Worm (Caenorhabditis elegans) whole organism, L3 larva: ENCODE measurements around the gene W06G6.17.

Experiments used
- ZK546.5 ChIP-seq: sonication (generic microtip); optimal IDR thresholded peaks from 2 replicates; lab custom pipeline; 2017; ENCODE audit warnings: missing biosample characterization, missing genetic modification characterization
- aly-2 ChIP-seq: fragments of 150-350 bp; optimal IDR thresholded peaks from 2 replicates; lab custom pipeline; 2014; ENCODE audit warnings: missing biosample characterization, missing genetic modification characterization
- ama-1 ChIP-seq: fragments of 150-350 bp; optimal IDR thresholded peaks from 2 replicates; lab custom pipeline; 2018
- ceh-28 ChIP-seq: fragments of 150-350 bp; optimal IDR thresholded peaks from 2 replicates; lab custom pipeline; 2014; ENCODE audit warnings: missing biosample characterization, missing genetic modification reagents, missing genetic modification characterization
- ceh-82 ChIP-seq: fragments of 150-350 bp; optimal IDR thresholded peaks from 2 replicates; lab custom pipeline; 2014; ENCODE audit warnings: missing biosample characterization, missing genetic modification characterization
- ceh-9 ChIP-seq: sonication (generic microtip); optimal IDR thresholded peaks from 2 replicates; lab custom pipeline; 2018; ENCODE audit warnings: missing biosample characterization, missing genetic modification characterization
- daf-12 ChIP-seq: fragments of 150-350 bp; optimal IDR thresholded peaks from 2 replicates; lab custom pipeline; 2014; ENCODE audit warnings: missing biosample characterization, missing genetic modification reagents, missing genetic modification characterization
- egl-5 ChIP-seq: fragments of 150-350 bp; optimal IDR thresholded peaks from 2 replicates; lab custom pipeline; 2017; ENCODE audit warnings: missing biosample characterization, missing genetic modification reagents, missing genetic modification characterization, inconsistent platforms
- elt-1 ChIP-seq: fragments of 150-350 bp; optimal IDR thresholded peaks from 2 replicates; lab custom pipeline; 2014; ENCODE audit warnings: missing biosample characterization, missing genetic modification characterization
- elt-2 ChIP-seq: sonication (generic microtip); optimal IDR thresholded peaks from 2 replicates; lab custom pipeline; 2016; ENCODE audit warnings: missing genetic modification reagents, mild to moderate bottlenecking, missing genetic modification characterization, missing compliant biosample characterization
- elt-3 ChIP-seq, 3 experiments: fragments of 150-350 bp in 1 of 3; sonication (generic microtip) in 2 of 3; optimal IDR thresholded peaks; 2 replicates in 2 of 3; 4 replicates in 1 of 3; lab custom pipeline; 2014 to 2017; ENCODE audit warnings: missing biosample characterization in 3 of 3, missing genetic modification characterization in 3 of 3
- eor-1 ChIP-seq, 2 experiments: fragments of 150-350 bp; optimal IDR thresholded peaks; 2 replicates each; lab custom pipeline; 2014 to 2018; ENCODE audit warnings: missing biosample characterization in 2 of 2, missing genetic modification characterization in 2 of 2
- fkh-10 ChIP-seq: sonication (generic microtip); optimal IDR thresholded peaks from 2 replicates; lab custom pipeline; 2017; ENCODE audit warnings: missing biosample characterization, missing genetic modification reagents, missing genetic modification characterization
- fkh-2 ChIP-seq: fragments of 150-350 bp; optimal IDR thresholded peaks from 2 replicates; lab custom pipeline; 2014; ENCODE audit warnings: missing biosample characterization, missing genetic modification reagents, missing genetic modification characterization
- fos-1 ChIP-seq: fragments of 150-350 bp; optimal IDR thresholded peaks from 2 replicates; lab custom pipeline; 2014; ENCODE audit warnings: missing biosample characterization, missing genetic modification characterization
- hmg-11 ChIP-seq: sonication (generic microtip); optimal IDR thresholded peaks from 2 replicates; lab custom pipeline; 2016; ENCODE audit warnings: missing genetic modification characterization, missing compliant biosample characterization
- lin-15B ChIP-seq: fragments of 150-350 bp; optimal IDR thresholded peaks from 2 replicates; lab custom pipeline; 2014; ENCODE audit warnings: missing biosample characterization, missing genetic modification characterization
- lin-39 ChIP-seq: fragments of 150-350 bp; optimal IDR thresholded peaks from 2 replicates; lab custom pipeline; 2018; ENCODE audit warnings: missing biosample characterization, missing genetic modification reagents, missing genetic modification characterization
- lsy-12 ChIP-seq: sonication (generic microtip); optimal IDR thresholded peaks from 2 replicates; lab custom pipeline; 2016; ENCODE audit warnings: mild to moderate bottlenecking, missing genetic modification characterization, missing compliant biosample characterization
- mdl-1 ChIP-seq: fragments of 150-350 bp; optimal IDR thresholded peaks from 2 replicates; lab custom pipeline; 2014; ENCODE audit warnings: missing biosample characterization, missing genetic modification characterization
- mml-1 ChIP-seq: fragments of 150-350 bp; sonication (generic microtip); optimal IDR thresholded peaks from 3 replicates; lab custom pipeline; 2014; ENCODE audit warnings: missing biosample characterization, missing genetic modification characterization
- nhr-11 ChIP-seq: fragments of 150-350 bp; optimal IDR thresholded peaks from 2 replicates; lab custom pipeline; 2014; ENCODE audit warnings: missing biosample characterization, missing genetic modification characterization
- nhr-43 ChIP-seq: sonication (generic microtip); optimal IDR thresholded peaks from 2 replicates; lab custom pipeline; 2016; ENCODE audit warnings: mild to moderate bottlenecking, missing genetic modification characterization, missing compliant biosample characterization; ENCODE audit not compliant: poor library complexity, severe bottlenecking
- nhr-67 ChIP-seq: fragments of 150-350 bp; optimal IDR thresholded peaks from 2 replicates; lab custom pipeline; 2014; ENCODE audit warnings: missing biosample characterization, missing genetic modification characterization
- nhr-76 ChIP-seq: fragments of 150-350 bp; sonication (generic microtip); optimal IDR thresholded peaks from 5 replicates; lab custom pipeline; 2014; ENCODE audit warnings: missing biosample characterization, missing genetic modification characterization
- pha-4 ChIP-seq: fragments of 150-350 bp; optimal IDR thresholded peaks from 2 replicates; lab custom pipeline; 2014; ENCODE audit warnings: missing biosample characterization, missing genetic modification reagents, missing genetic modification characterization
- pqm-1 ChIP-seq: fragments of 150-350 bp; optimal IDR thresholded peaks from 2 replicates; lab custom pipeline; 2017; ENCODE audit warnings: missing biosample characterization, missing genetic modification characterization, inconsistent platforms
- skn-1 ChIP-seq: fragments of 150-350 bp; optimal IDR thresholded peaks from 2 replicates; lab custom pipeline; 2014; ENCODE audit warnings: missing biosample characterization, missing genetic modification characterization
- tbx-2 ChIP-seq: sonication (generic microtip); optimal IDR thresholded peaks from 2 replicates; lab custom pipeline; 2016; ENCODE audit warnings: mild to moderate bottlenecking, missing genetic modification characterization, missing compliant biosample characterization
- unc-62 ChIP-seq: fragments of 150-350 bp; sonication (generic microtip); optimal IDR thresholded peaks from 4 replicates; lab custom pipeline; 2014; ENCODE audit warnings: missing biosample characterization, missing genetic modification reagents, missing genetic modification characterization
- ztf-11 ChIP-seq: fragments of 150-350 bp; optimal IDR thresholded peaks from 2 replicates; lab custom pipeline; 2014; ENCODE audit warnings: missing biosample characterization, missing genetic modification characterization

W06G6.17 gene

ce11 chrV:16635911-16636310, 9.1 kb downstream of the W06G6.17 start, which contains the start of gene mltn-11:
Gene mltn-11 (plus strand): TSS chrV:16636186.
- TF ChIP-seq daf-12 (tag; lab: Kevin White, UChicago) (no peak), elt-2 (tag; lab: Kevin White, UChicago) (peak; percentile 28), elt-3 (tag; optimal IDR thresholded peaks at IDR 0.05; lab: Kevin White, UChicago) (no peak)

- TF ChIP-seq eor-1 (tag; optimal IDR thresholded peaks at IDR 0.05; lab: Kevin White, UChicago) = no peak
- no peak for TF ChIP-seq nhr-43
- no peak for TF ChIP-seq ztf-11 (tag; lab: Kevin White, UChicago)
- no peak for TF ChIP-seq ama-1 (lab: Kevin White, UChicago)
- TF ChIP-seq elt-1 (tag; lab: Kevin White, UChicago) = no peak
- TF ChIP-seq, all 47 proteins: peak for 0
Measured at ce11 chrV:16629600-16629999, 15.5 kb downstream of the W06G6.17 start, which contains the start of gene srd-21. Gene srd-21 (plus strand): TSS chrV:16629900.

DNA sequence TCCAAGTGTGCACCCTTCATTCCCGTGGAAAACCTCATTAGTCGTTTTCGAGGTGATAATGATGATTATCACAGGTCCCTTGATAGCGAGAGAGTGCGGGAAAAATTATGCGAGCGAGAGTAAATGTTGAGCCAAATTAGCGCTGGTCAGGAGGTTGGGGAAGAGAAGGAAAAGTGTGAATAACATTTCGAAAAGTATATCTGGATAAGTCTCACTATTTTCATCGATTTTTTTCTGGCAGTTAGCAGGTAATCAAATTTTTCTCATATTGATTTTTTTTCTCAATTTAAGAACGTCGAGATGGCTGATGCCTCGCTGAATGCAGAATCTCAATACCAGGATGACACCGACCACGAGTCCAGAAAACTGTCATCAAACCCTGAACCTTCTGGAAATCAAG, 16.1 kb downstream of the W06G6.17 start, which contains the start of gene W06G6.2:
TSS of gene W06G6.2 (plus strand) at position 301 of the 400 bp plus-strand sequence.
- TF ChIP-seq nhr-76 (tag; lab: Kevin White, UChicago) = no peak
- TF ChIP-seq fos-1 = no peak
- TF ChIP-seq nhr-11 = no peak
- no peak for TF ChIP-seq ceh-28
- no peak for TF ChIP-seq elt-3 (tag; optimal IDR thresholded peaks at IDR 0.05; lab: Kevin White, UChicago)
- TF ChIP-seq lsy-12 (tag; lab: Kevin White, UChicago) = no peak
- no peak for TF ChIP-seq eor-1 (tag; optimal IDR thresholded peaks at IDR 0.05; lab: Kevin White, UChicago)
- no peak for TF ChIP-seq hmg-11 (tag; lab: Kevin White, UChicago)
- TF ChIP-seq fkh-2 (tag; lab: Kevin White, UChicago) = no peak
- no peak for TF ChIP-seq nhr-67
- no peak for TF ChIP-seq ceh-9 (tag; lab: Kevin White, UChicago)
- TF ChIP-seq ZK546.5 (tag; lab: Kevin White, UChicago) = no peak
- no peak for TF ChIP-seq mml-1 (tag; lab: Kevin White, UChicago)

DNA sequence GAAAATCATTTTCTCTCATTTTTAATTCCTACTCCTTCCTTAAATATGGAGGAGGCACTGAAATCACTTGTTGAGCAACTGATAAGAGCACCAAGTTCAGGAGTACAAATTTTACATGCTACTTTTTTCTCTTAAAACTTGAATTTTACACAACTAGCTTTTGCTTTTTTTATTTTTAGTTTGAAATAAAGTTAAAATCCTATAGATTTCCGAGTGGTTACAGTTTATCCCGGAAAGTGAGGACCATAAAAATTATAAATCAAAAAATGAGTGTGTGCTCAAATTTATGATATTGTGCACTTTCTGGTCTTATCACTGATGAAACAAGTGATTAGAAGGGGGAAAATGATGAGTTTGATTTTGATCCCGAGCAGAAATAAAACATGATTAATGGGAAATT, 17.1 kb downstream of the W06G6.17 start, which contains the start of gene oac-53:
TSS of gene oac-53 (minus strand) at position 9 of the 400 bp plus-strand sequence.
- TF ChIP-seq elt-2 (tag; lab: Kevin White, UChicago) = peak; percentile 73
- peak; percentile 19 for TF ChIP-seq pqm-1 (tag; lab: Kevin White, UChicago)
- no peak for TF ChIP-seq tbx-2 (tag; lab: Kevin White, UChicago)
- no peak for TF ChIP-seq unc-62 (GFP tag; lab: Kevin White, UChicago)

DNA sequence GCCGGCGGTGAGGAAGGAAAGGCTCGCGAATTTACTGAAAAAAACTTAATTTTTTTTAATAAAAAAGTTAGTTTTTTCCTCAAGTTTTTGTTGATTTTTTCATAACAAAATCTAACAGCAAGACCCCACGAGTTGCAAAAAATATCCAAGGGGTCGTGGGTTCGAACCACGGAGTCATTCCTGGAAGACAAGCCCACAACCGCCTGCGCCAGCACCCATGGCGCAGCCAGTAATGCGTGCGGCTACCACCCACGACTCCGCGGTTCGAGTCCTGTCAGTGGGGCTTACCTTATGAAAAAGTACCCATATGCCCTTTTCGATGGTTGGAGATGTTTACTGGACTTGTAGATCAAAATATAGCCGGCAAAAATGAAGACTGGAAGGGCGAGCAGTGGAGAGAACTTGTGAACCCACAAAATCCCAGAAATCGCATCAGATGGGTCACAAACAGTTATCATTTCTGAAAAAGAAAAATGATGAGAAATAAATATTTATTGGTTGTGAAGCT, 22.2 kb downstream of the W06G6.17 start, which contains the start of gene Y70C5A.2:
TSS of gene Y70C5A.2 (minus strand) at position 458 of the 508 bp plus-strand sequence.
- TF ChIP-seq lsy-12 (tag; lab: Kevin White, UChicago) (no peak), skn-1 (tag; lab: Kevin White, UChicago) (no peak), unc-62 (GFP tag; lab: Kevin White, UChicago) (no peak), pqm-1 (tag; lab: Kevin White, UChicago) (no peak), mdl-1 (no peak)

ce11 chrV:16621894-16622293, 23.2 kb downstream of the W06G6.17 start:
- TF ChIP-seq elt-2 (tag; lab: Kevin White, UChicago) = peak; percentile 18
- TF ChIP-seq lsy-12 (tag; lab: Kevin White, UChicago) = no peak
- TF ChIP-seq ama-1 (lab: Kevin White, UChicago) = no peak

ce11 chrV:16620874-16621273, 24.2 kb downstream of the W06G6.17 start, which contains the start of gene Y70C5A.3:
Gene Y70C5A.3 (minus strand): TSS chrV:16620923.
- no peak for TF ChIP-seq fkh-10
- TF ChIP-seq pqm-1 (tag; lab: Kevin White, UChicago) = peak; percentile 30
- no peak for TF ChIP-seq egl-5 (tag; lab: Kevin White, UChicago)
- no peak for TF ChIP-seq lsy-12 (tag; lab: Kevin White, UChicago)
- TF ChIP-seq ZK546.5 (tag; lab: Kevin White, UChicago) = no peak
- TF ChIP-seq lin-15B (tag; lab: Kevin White, UChicago) = no peak
- TF ChIP-seq lin-39 (tag; lab: Kevin White, UChicago) = no peak
- TF ChIP-seq ceh-82 (tag; lab: Kevin White, UChicago) = no peak
- TF ChIP-seq pha-4 = peak; percentile 19
- TF ChIP-seq aly-2 (tag; lab: Kevin White, UChicago) = no peak
- TF ChIP-seq elt-2 (tag; lab: Kevin White, UChicago) = peak; percentile 60
- TF ChIP-seq, all 47 proteins: peak for 3
